Fruit fly (Drosophila melanogaster) whole organism, pupa: ENCODE measurements around the gene aay.

Experiments used
- CG12605 ChIP-seq: fragments of 200-800 bp; sonication (Bioruptor generic); IDR thresholded peaks from 2 replicates; pipeline ENCODE4 v1.3.6; 2022; ENCODE audit warnings: missing biosample characterization, missing genetic modification characterization
- CG13204 ChIP-seq: fragments of 200-800 bp; sonication (Bioruptor generic); optimal IDR thresholded peaks from 2 replicates; lab custom pipeline; 2018; ENCODE audit warnings: missing biosample characterization, mild to moderate bottlenecking, missing genetic modification characterization, moderate library complexity
- CG14655 ChIP-seq: fragments of 200-800 bp; sonication (Bioruptor generic); optimal IDR thresholded peaks from 3 replicates; lab custom pipeline; 2017; ENCODE audit warnings: mild to moderate bottlenecking, missing biosample characterization, missing genetic modification reagents, missing genetic modification characterization
- CG15710 ChIP-seq: fragments of 200-800 bp; sonication (Bioruptor generic); optimal IDR thresholded peaks from 2 replicates; lab custom pipeline; 2018; ENCODE audit warnings: missing biosample characterization, mild to moderate bottlenecking, missing genetic modification characterization, moderate library complexity
- CG17806 ChIP-seq: fragments of 200-800 bp; sonication (Bioruptor generic); optimal IDR thresholded peaks from 2 replicates; lab custom pipeline; 2018; ENCODE audit warnings: missing biosample characterization, mild to moderate bottlenecking, missing genetic modification characterization, moderate library complexity
- CG32121 ChIP-seq: fragments of 200-800 bp; sonication (Bioruptor generic); IDR thresholded peaks from 2 replicates; pipeline ENCODE4 v1.3.6; 2022; ENCODE audit warnings: missing biosample characterization, missing genetic modification characterization
- CG34367 ChIP-seq: fragments of 200-800 bp; sonication (Bioruptor generic); optimal IDR thresholded peaks from 2 replicates; lab custom pipeline; 2018; ENCODE audit warnings: missing biosample characterization, mild to moderate bottlenecking, missing genetic modification characterization
- CG4496 ChIP-seq: fragments of 200-800 bp; sonication (Bioruptor generic); IDR thresholded peaks from 3 replicates; pipeline ENCODE4 v1.3.6; 2022; ENCODE audit warnings: missing biosample characterization, missing genetic modification characterization
- CG8301 ChIP-seq: fragments of 200-800 bp; sonication (Bioruptor generic); optimal IDR thresholded peaks from 2 replicates; lab custom pipeline; 2018; ENCODE audit warnings: missing biosample characterization, mild to moderate bottlenecking, missing genetic modification characterization
- CG9948 ChIP-seq: fragments of 200-800 bp; sonication (Bioruptor generic); optimal IDR thresholded peaks from 2 replicates; lab custom pipeline; 2018; ENCODE audit warnings: missing biosample characterization, mild to moderate bottlenecking, missing genetic modification characterization, moderate library complexity
- EcR ChIP-seq: fragments of 200-800 bp; sonication (Bioruptor generic); optimal IDR thresholded peaks from 3 replicates; lab custom pipeline; 2019; ENCODE audit warnings: missing biosample characterization, missing genetic modification characterization, mild to moderate bottlenecking, moderate library complexity, missing genetic modification reagents
- fd96Ca ChIP-seq: fragments of 200-800 bp; sonication (Bioruptor generic); IDR thresholded peaks from 3 replicates; pipeline ENCODE4 v1.3.6; 2022; ENCODE audit warnings: missing biosample characterization, missing genetic modification characterization
- rn ChIP-seq: fragments of 200-800 bp; sonication (Bioruptor generic); IDR thresholded peaks from 2 replicates; pipeline ENCODE4 v1.3.6; 2022; ENCODE audit warnings: missing biosample characterization, missing genetic modification characterization

- TF ChIP-seq CG8301 (tag; lab: Kevin White, UChicago) (no peak), EcR (GFP tag; lab: Kevin White, UChicago) (peak; percentile 33), CG14655 (no peak), CG34367 (no peak), CG12605 (no peak), CG15710 (no peak), rn (no peak), CG13204 (GFP tag; lab: Kevin White, UChicago) (no peak), CG9948 (no peak), CG4496 (GFP tag; lab: Robert Waterston, UW) (no peak), CG17806 (tag; lab: Kevin White, UChicago) (no peak), CG32121 (GFP tag; lab: Robert Waterston, UW) (no peak), fd96Ca (GFP tag; lab: Robert Waterston, UW) (no peak)
Observed at dm6 chr3L:9391340-9391980, 31.6 kb upstream of the aay start.
